Worm (Caenorhabditis elegans) whole organism, L4 larva: ENCODE results near the gene Y57A10B.6.

Source experiments
- T26A8.4 ChIP-seq: fragments of 200-800 bp; sonication (Bioruptor generic); IDR thresholded peaks from 2 replicates; pipeline ENCODE4 v1.3.6; 2022; ENCODE audit warnings: missing genetic modification characterization, missing compliant biosample characterization
- Y75B8A.6 ChIP-seq: fragments of 200-800 bp; sonication (Bioruptor generic); IDR thresholded peaks from 2 replicates; pipeline ENCODE4 v1.3.6; 2022; ENCODE audit warnings: missing genetic modification reagents, missing genetic modification characterization, missing compliant biosample characterization
- aly-2 ChIP-seq: sonication (generic microtip); optimal IDR thresholded peaks from 2 replicates; lab custom pipeline; 2018; ENCODE audit warnings: missing biosample characterization, missing genetic modification characterization
- ceh-44 ChIP-seq: fragments of 200-800 bp; sonication (Bioruptor generic); IDR thresholded peaks from 2 replicates; pipeline ENCODE4 v1.3.6; 2022; ENCODE audit warnings: missing genetic modification reagents, missing genetic modification characterization, missing compliant biosample characterization
- cey-2 ChIP-seq: sonication (generic microtip); optimal IDR thresholded peaks from 3 replicates; lab custom pipeline; 2017; ENCODE audit warnings: missing genetic modification characterization, mild to moderate bottlenecking, missing compliant biosample characterization, antibody characterized with exemption, borderline replicate concordance; ENCODE audit not compliant: insufficient read depth
- daf-12 ChIP-seq: fragments of 150-350 bp; optimal IDR thresholded peaks from 2 replicates; lab custom pipeline; 2014; ENCODE audit warnings: missing biosample characterization, missing genetic modification reagents, missing genetic modification characterization
- daf-16 ChIP-seq, 3 experiments: sonication (generic microtip); optimal IDR thresholded peaks; 2 replicates each; lab custom pipeline; 2016 to 2017; ENCODE audit warnings: missing genetic modification characterization in 3 of 3, missing genetic modification reagents in 3 of 3, mild to moderate bottlenecking in 2 of 3, missing compliant biosample characterization in 2 of 3, missing biosample characterization in 1 of 3, moderate library complexity in 1 of 3
- daf-8 ChIP-seq: fragments of 200-800 bp; sonication (Bioruptor generic); IDR thresholded peaks from 2 replicates; pipeline ENCODE4 v1.3.6; 2022; ENCODE audit warnings: missing genetic modification characterization, missing compliant biosample characterization
- dmd-6 ChIP-seq: fragments of 200-800 bp; sonication (Bioruptor generic); IDR thresholded peaks from 2 replicates; pipeline ENCODE4 v1.3.6; 2022; ENCODE audit warnings: missing genetic modification reagents, missing genetic modification characterization, missing compliant biosample characterization
- dmd-9 ChIP-seq: fragments of 200-800 bp; sonication (Bioruptor generic); IDR thresholded peaks from 2 replicates; pipeline ENCODE4 v1.3.6; 2022; ENCODE audit warnings: missing genetic modification reagents, missing genetic modification characterization, missing compliant biosample characterization
- dpl-1 ChIP-seq: fragments of 150-350 bp; optimal IDR thresholded peaks from 2 replicates; lab custom pipeline; 2014; ENCODE audit warnings: missing biosample characterization, missing genetic modification reagents, missing genetic modification characterization
- dve-1 ChIP-seq: sonication (generic microtip); optimal IDR thresholded peaks from 2 replicates; lab custom pipeline; 2017; ENCODE audit warnings: antibody characterized with exemption, mild to moderate bottlenecking, missing genetic modification characterization, missing compliant biosample characterization; ENCODE audit not compliant: insufficient read depth
- fos-1 ChIP-seq: fragments of 150-350 bp; optimal IDR thresholded peaks from 2 replicates; lab custom pipeline; 2014; ENCODE audit warnings: missing biosample characterization, missing genetic modification characterization
- hlh-11 ChIP-seq: fragments of 200-800 bp; sonication (Bioruptor generic); optimal IDR thresholded peaks from 2 replicates; lab custom pipeline; 2018; ENCODE audit warnings: mild to moderate bottlenecking, missing genetic modification characterization, missing compliant biosample characterization
- hlh-30 ChIP-seq: sonication (generic microtip); optimal IDR thresholded peaks from 2 replicates; lab custom pipeline; 2017; ENCODE audit warnings: antibody characterized with exemption, mild to moderate bottlenecking, missing genetic modification characterization, missing compliant biosample characterization; ENCODE audit not compliant: insufficient read depth
- lin-1 ChIP-seq: fragments of 200-800 bp; sonication (Bioruptor generic); IDR thresholded peaks from 2 replicates; pipeline ENCODE4 v1.3.6; 2022; ENCODE audit warnings: missing genetic modification reagents, missing genetic modification characterization, missing compliant biosample characterization
- lin-13 ChIP-seq: fragments of 150-350 bp; optimal IDR thresholded peaks from 2 replicates; lab custom pipeline; 2014; ENCODE audit warnings: missing biosample characterization, missing genetic modification reagents, missing genetic modification characterization
- lin-29 ChIP-seq: fragments of 200-800 bp; sonication (Bioruptor generic); IDR thresholded peaks from 2 replicates; pipeline ENCODE4 v1.3.6; 2022; ENCODE audit warnings: missing genetic modification reagents, missing genetic modification characterization, missing compliant biosample characterization
- lir-3 ChIP-seq: sonication (generic microtip); optimal IDR thresholded peaks from 2 replicates; lab custom pipeline; 2016; ENCODE audit warnings: mild to moderate bottlenecking, missing genetic modification characterization, missing compliant biosample characterization
- madf-9 ChIP-seq: fragments of 200-800 bp; sonication (Bioruptor generic); conservative IDR thresholded peaks from 2 replicates; pipeline ENCODE4 v1.3.6; 2022; ENCODE audit warnings: missing genetic modification reagents, missing genetic modification characterization, missing compliant biosample characterization
- mdl-1 ChIP-seq, 2 experiments: fragments of 150-350 bp in 1 of 2; sonication (generic microtip) in 1 of 2; optimal IDR thresholded peaks; 2 replicates each; lab custom pipeline; 2014 to 2017; ENCODE audit warnings: missing biosample characterization in 2 of 2, missing genetic modification characterization in 2 of 2
- mdt-29 ChIP-seq: fragments of 200-800 bp; sonication (Bioruptor generic); IDR thresholded peaks from 2 replicates; pipeline ENCODE4 v1.3.6; 2022; ENCODE audit warnings: missing genetic modification reagents, missing genetic modification characterization, missing compliant biosample characterization
- mes-2 ChIP-seq: sonication (generic microtip); optimal IDR thresholded peaks from 2 replicates; lab custom pipeline; 2016; ENCODE audit warnings: missing genotype, mild to moderate bottlenecking, missing genetic modification characterization, missing compliant biosample characterization; ENCODE audit not compliant: poor library complexity, severe bottlenecking
- mxl-2 ChIP-seq: fragments of 200-800 bp; sonication (Bioruptor generic); conservative IDR thresholded peaks from 2 replicates; pipeline ENCODE4 v1.3.6; 2022; ENCODE audit warnings: missing genetic modification reagents, missing genetic modification characterization, missing compliant biosample characterization
- nhr-28 ChIP-seq: fragments of 150-350 bp; optimal IDR thresholded peaks from 2 replicates; lab custom pipeline; 2014; ENCODE audit warnings: missing biosample characterization, missing genetic modification characterization
- nhr-77 ChIP-seq: fragments of 150-350 bp; optimal IDR thresholded peaks from 2 replicates; lab custom pipeline; 2014; ENCODE audit warnings: missing biosample characterization, missing genetic modification characterization
- pha-4 ChIP-seq, 2 experiments: fragments of 150-350 bp in 1 of 2; fragments of 200-800 bp in 1 of 2; sonication (Bioruptor generic) in 1 of 2; IDR thresholded peaks in 1 of 2; optimal IDR thresholded peaks in 1 of 2; 2 replicates each; pipeline versions ENCODE4 v1.3.6 to Lab custom; 2014 to 2022; ENCODE audit warnings: missing genetic modification characterization in 2 of 2, missing genetic modification reagents in 2 of 2, missing biosample characterization in 1 of 2, missing compliant biosample characterization in 1 of 2
- php-3 ChIP-seq: fragments of 200-800 bp; sonication (Bioruptor generic); IDR thresholded peaks from 2 replicates; pipeline ENCODE4 v1.3.6; 2022; ENCODE audit warnings: missing genetic modification reagents, missing genetic modification characterization, missing compliant biosample characterization
- pqm-1 ChIP-seq: sonication (generic microtip); optimal IDR thresholded peaks from 2 replicates; lab custom pipeline; 2017; ENCODE audit warnings: missing biosample characterization, missing genetic modification characterization
- rbr-2 ChIP-seq: sonication (generic microtip); optimal IDR thresholded peaks from 2 replicates; lab custom pipeline; 2016; ENCODE audit warnings: missing genotype, missing genetic modification characterization, missing compliant biosample characterization
- set-16 ChIP-seq: fragments of 200-800 bp; sonication (Bioruptor generic); IDR thresholded peaks from 2 replicates; pipeline ENCODE4 v1.3.6; 2022; ENCODE audit warnings: missing genetic modification reagents, missing genetic modification characterization, missing compliant biosample characterization
- tag-97 ChIP-seq: fragments of 200-800 bp; sonication (Bioruptor generic); IDR thresholded peaks from 2 replicates; pipeline ENCODE4 v1.3.6; 2022; ENCODE audit warnings: missing genetic modification characterization, missing compliant biosample characterization
- tra-1 ChIP-seq: fragments of 200-800 bp; sonication (Bioruptor generic); IDR thresholded peaks from 2 replicates; pipeline ENCODE4 v1.3.6; 2022; ENCODE audit warnings: missing genetic modification reagents, missing genetic modification characterization, missing compliant biosample characterization
- unc-62 ChIP-seq, 3 experiments: fragments of 150-350 bp in 1 of 3; sonication (generic microtip); optimal IDR thresholded peaks in 2 of 3; peaks in 1 of 3; 1 replicate in 1 of 3; 2 replicates in 2 of 3; lab custom pipeline; 2014 to 2017; ENCODE audit warnings: missing biosample characterization in 3 of 3, missing genetic modification characterization in 3 of 3, missing genetic modification reagents in 3 of 3, missing genotype in 1 of 3
- zip-11 ChIP-seq: fragments of 200-800 bp; sonication (Bioruptor generic); IDR thresholded peaks from 2 replicates; pipeline ENCODE4 v1.3.6; 2022; ENCODE audit warnings: missing genetic modification characterization, missing compliant biosample characterization
- zip-2 ChIP-seq: fragments of 150-350 bp; optimal IDR thresholded peaks from 2 replicates; lab custom pipeline; 2014; ENCODE audit warnings: missing biosample characterization, missing genetic modification characterization
- ztf-11 ChIP-seq: fragments of 150-350 bp; optimal IDR thresholded peaks from 2 replicates; lab custom pipeline; 2014; ENCODE audit warnings: missing biosample characterization, missing genetic modification characterization

Gene Y57A10B.6

ce11 chrII:12344787-12345186, 45.1 kb upstream of the Y57A10B.6 start, which contains the start of gene C44C11.6 (continued):
- TF ChIP-seq rbr-2 (tag; lab: Kevin White, UChicago) = no peak
- no peak for TF ChIP-seq zip-11 (GFP tag; lab: Robert Waterston, UW)
- TF ChIP-seq mxl-2 (GFP tag; lab: Robert Waterston, UW) = 0 out of 2 replicates have a peak, but pooled peaks have one; percentile 8
- no peak for TF ChIP-seq ztf-11 (tag; lab: Kevin White, UChicago)
- 0 out of 2 replicates have a peak, but pooled peaks have one; percentile 4 for TF ChIP-seq tra-1
- TF ChIP-seq daf-12 (tag; lab: Kevin White, UChicago) = no peak
- TF ChIP-seq madf-9 (GFP tag; lab: Robert Waterston, UW) = no peak
- peak; percentile 57 for TF ChIP-seq set-16 (GFP tag; lab: Robert Waterston, UW)
- TF ChIP-seq pqm-1 (tag; lab: Kevin White, UChicago) = no peak
- TF ChIP-seq lin-29 = no peak

- peak in 1 of 2 experiments; percentile 80 for TF ChIP-seq unc-62 (GFP tag; optimal IDR thresholded peaks at IDR 0.05 in 1 of 2; lab: Kevin White, UChicago)
- TF ChIP-seq unc-62 (tag; optimal IDR thresholded peaks at IDR 0.05; lab: Kevin White, UChicago) = no peak
- TF ChIP-seq nhr-77 (tag; lab: Kevin White, UChicago) = no peak
- TF ChIP-seq php-3 (GFP tag; lab: Robert Waterston, UW) = 0 out of 2 replicates have a peak, but pooled peaks have one; percentile 12
- peak; percentile 38 for TF ChIP-seq lin-13
- TF ChIP-seq mes-2 (tag; lab: Kevin White, UChicago) = peak; percentile 26
- no peak for TF ChIP-seq zip-11 (GFP tag; lab: Robert Waterston, UW)
- TF ChIP-seq ceh-44 (GFP tag; lab: Robert Waterston, UW) = peak; percentile 33; the same call in 1 of the 2 replicates
Measured at ce11 chrII:12346289-12346989, 43.4 kb upstream of the Y57A10B.6 start.

ce11 chrII:12348957-12349356, 40.9 kb upstream of the Y57A10B.6 start:
- TF ChIP-seq unc-62 (GFP tag; optimal IDR thresholded peaks at IDR 0.05 in 1 of 2; lab: Kevin White, UChicago) = peak in 1 of 2 experiments; percentile 38
- no peak for TF ChIP-seq unc-62 (tag; optimal IDR thresholded peaks at IDR 0.05; lab: Kevin White, UChicago)
- no peak for TF ChIP-seq tag-97 (GFP tag; lab: Robert Waterston, UW)

ce11 chrII:12349866-12350265, 40.0 kb upstream of the Y57A10B.6 start:
- TF ChIP-seq hlh-30 (tag; lab: Kevin White, UChicago) (peak; percentile 35), lin-1 (GFP tag; lab: Robert Waterston, UW) (no peak), T26A8.4 (GFP tag; lab: Robert Waterston, UW) (0 out of 2 replicates have a peak, but pooled peaks have one; percentile 46), lir-3 (tag; lab: Kevin White, UChicago) (no peak), pqm-1 (tag; lab: Kevin White, UChicago) (no peak), daf-16 (GFP tag; optimal IDR thresholded peaks at IDR 0.05; lab: Kevin White, UChicago) (no peak), daf-16 (tag; optimal IDR thresholded peaks at IDR 0.05; lab: Kevin White, UChicago) (peak; percentile 19), dve-1 (peak; percentile 53), Y75B8A.6 (GFP tag; lab: Robert Waterston, UW) (no peak), set-16 (GFP tag; lab: Robert Waterston, UW) (no peak), mdt-29 (GFP tag; lab: Robert Waterston, UW) (no peak), tag-97 (GFP tag; lab: Robert Waterston, UW) (no peak), nhr-28 (tag; lab: Kevin White, UChicago) (peak; percentile 32), dpl-1 (GFP tag; lab: Kevin White, UChicago) (no peak), zip-11 (GFP tag; lab: Robert Waterston, UW) (no peak), aly-2 (no peak), mdl-1 (tag; optimal IDR thresholded peaks at IDR 0.05; lab: Kevin White, UChicago) (no peak), cey-2 (tag; lab: Kevin White, UChicago) (no peak), pha-4 (GFP tag; IDR thresholded peaks at IDR 0.05; lab: Robert Waterston, UW) (no peak), pha-4 (tag; optimal IDR thresholded peaks at IDR 0.05; lab: Kevin White, UChicago) (no peak), zip-2 (tag; lab: Kevin White, UChicago) (no peak), dmd-6 (GFP tag; lab: Robert Waterston, UW) (no peak), daf-8 (no peak), dmd-9 (no peak), hlh-11 (tag; lab: Kevin White, UChicago) (peak; percentile 7), fos-1 (tag; lab: Kevin White, UChicago) (no peak)
